Worm (Caenorhabditis elegans): Measurements from ENCODE around the gene F21D5.6.
"Not testable (repeated sequence)": the region's sequence is repeated elsewhere in the genome, so short reads cannot be mapped to it uniquely, and the experiment has no call there.

DNA sequence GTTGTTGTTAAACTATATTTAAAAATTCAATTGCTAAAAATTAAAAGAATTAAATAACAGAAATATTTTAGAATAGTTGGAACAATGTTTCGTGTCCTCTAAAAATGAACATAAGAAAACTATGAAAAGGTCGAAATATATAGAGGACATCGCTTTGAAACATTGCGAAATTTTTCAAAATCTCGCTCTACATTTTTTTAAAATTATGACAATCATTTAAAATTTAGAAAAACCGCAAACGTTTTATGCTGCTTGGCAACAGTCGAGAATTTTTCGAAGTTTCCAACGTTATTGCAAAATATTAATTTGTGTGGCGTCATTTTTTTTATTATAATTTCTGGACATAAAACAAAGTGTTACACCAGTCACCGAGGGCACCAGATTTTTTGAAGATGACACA, 26.2 kb downstream of the F21D5.6 start, which contains the start of the genes parg-2 and ipla-5:
- not testable (repeated sequence) for TF ChIP-seq nhr-11 (tag; optimal IDR thresholded peaks at IDR 0.05); unc-62 (GFP tag; optimal IDR thresholded peaks at IDR 0.05); lin-14 (GFP tag; optimal IDR thresholded peaks at IDR 0.05); lin-39 (tag; optimal IDR thresholded peaks at IDR 0.05); lin-13 (GFP tag; optimal IDR thresholded peaks at IDR 0.05); C34B4.2 (tag; optimal IDR thresholded peaks at IDR 0.05); blmp-1 (tag; optimal IDR thresholded peaks at IDR 0.05); nhr-84 (tag; optimal IDR thresholded peaks at IDR 0.05); mdl-1 (tag; optimal IDR thresholded peaks at IDR 0.05); irx-1 (tag; optimal IDR thresholded peaks at IDR 0.05); nhr-76 (tag; optimal IDR thresholded peaks at IDR 0.05); lir-3 (tag; optimal IDR thresholded peaks at IDR 0.05; ENCODE audit: poor library complexity); snpc-4 (tag; optimal IDR thresholded peaks at IDR 0.05); nhr-85 (tag)
